Worm (Caenorhabditis elegans): ENCODE results near the gene B0336.13.

Gene B0336.13

ce11 chrIII:5715467-5715866 is 21.6 kb downstream of the B0336.13 start (continued):
- no peak for TF ChIP-seq dmd-4 (tag; optimal IDR thresholded peaks at IDR 0.05)
- TF ChIP-seq nhr-11 (tag; optimal IDR thresholded peaks at IDR 0.05) = no peak
- TF ChIP-seq ama-1 (optimal IDR thresholded peaks at IDR 0.05) = no peak
- no peak for TF ChIP-seq unc-39 (tag; optimal IDR thresholded peaks at IDR 0.05)
- no peak for TF ChIP-seq sma-9 (GFP tag; optimal IDR thresholded peaks at IDR 0.05)
- TF ChIP-seq sma-9 (tag; optimal IDR thresholded peaks at IDR 0.05) = no peak
- peak; percentile 26 for TF ChIP-seq egl-27 (tag; optimal IDR thresholded peaks at IDR 0.05)
- TF ChIP-seq lsy-2 (tag; optimal IDR thresholded peaks at IDR 0.05) = peak in 1 of 2 experiments; percentile 64
- no peak for TF ChIP-seq zag-1 (tag; optimal IDR thresholded peaks at IDR 0.05)
- TF ChIP-seq C34F6.9 (tag; optimal IDR thresholded peaks at IDR 0.05) = peak; percentile 87
- TF ChIP-seq sma-3 (GFP tag; optimal IDR thresholded peaks at IDR 0.05) = peak; percentile 34
- TF ChIP-seq nhr-129 (tag; optimal IDR thresholded peaks at IDR 0.05) = peak; percentile 88
- TF ChIP-seq ZK546.5 (tag; optimal IDR thresholded peaks at IDR 0.05) = no peak

ce11 chrIII:5717173-5717748 is 23.4 kb downstream of the B0336.13 start:
- peak; percentile 28 for TF ChIP-seq ama-1 (optimal IDR thresholded peaks at IDR 0.05)
- TF ChIP-seq unc-55 (GFP tag; optimal IDR thresholded peaks at IDR 0.05) = no peak

- TF ChIP-seq alr-1 (tag; optimal IDR thresholded peaks at IDR 0.05) (no peak), nhr-12 (tag; optimal IDR thresholded peaks at IDR 0.05) (no peak), crh-2 (tag; optimal IDR thresholded peaks at IDR 0.05) (no peak), ceh-16 (tag; optimal IDR thresholded peaks at IDR 0.05) (peak; percentile 4)
Observed at ce11 chrIII:5718385-5718784, 24.5 kb downstream of the B0336.13 start.

DNA sequence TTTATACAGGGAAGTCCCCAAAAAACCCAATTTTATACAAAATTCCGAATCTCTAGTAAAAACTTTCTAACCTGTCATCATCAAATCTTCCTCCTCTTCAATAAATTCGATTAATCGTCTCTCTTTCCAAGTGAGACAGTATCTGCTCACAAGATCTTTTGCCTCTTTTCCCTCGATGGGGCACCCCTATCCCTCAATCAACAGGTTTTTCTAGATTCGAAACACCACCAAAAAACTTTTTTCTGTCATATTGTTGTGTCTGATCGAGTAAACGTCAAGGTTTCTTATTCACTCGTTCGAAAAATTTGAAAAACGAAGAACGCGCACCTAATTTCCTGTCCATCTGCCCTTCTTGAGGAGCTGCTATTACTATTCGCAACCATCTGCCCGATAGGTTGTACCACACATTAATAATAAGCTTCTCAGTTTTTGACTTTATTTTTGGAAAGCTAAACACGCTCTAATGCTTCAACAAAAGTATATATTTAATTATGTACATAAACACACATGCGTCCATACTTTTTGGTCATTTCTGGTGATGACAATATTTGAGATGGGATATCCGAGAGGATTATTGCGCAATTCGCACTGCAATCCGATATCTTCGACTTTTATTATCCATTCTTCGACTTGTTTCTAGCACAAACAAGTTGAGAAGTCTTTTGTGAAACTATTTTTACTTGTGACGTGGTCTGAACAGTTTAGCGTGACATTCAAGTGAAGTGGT is 25.4 kb downstream of the B0336.13 start:
- TF ChIP-seq ceh-16 (tag; optimal IDR thresholded peaks at IDR 0.05) (peak; percentile 80), crh-2 (tag; optimal IDR thresholded peaks at IDR 0.05) (no peak)

DNA sequence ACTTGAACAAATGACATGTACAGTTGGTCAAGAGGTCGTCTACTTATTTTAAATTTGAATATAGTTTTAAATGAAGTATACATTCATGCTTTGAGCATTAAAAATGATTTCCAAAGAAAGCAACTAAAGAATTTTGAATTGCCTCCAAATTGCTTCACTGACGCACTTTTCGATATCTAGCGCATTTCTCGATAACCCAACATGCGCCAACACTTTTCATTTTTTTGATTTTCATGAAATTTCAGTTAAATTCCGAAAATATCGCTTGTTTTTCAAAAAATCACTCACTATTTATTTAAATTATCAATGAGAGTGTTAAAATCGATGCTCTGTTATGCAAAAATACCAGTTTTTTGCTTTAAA is 26.0 kb downstream of the B0336.13 start:
- TF ChIP-seq lsy-2 (tag; optimal IDR thresholded peaks at IDR 0.05) (peak; percentile 8 to 18), ztf-1 (GFP tag; conservative IDR thresholded peaks at IDR 0.05) (no peak), gmeb-1 (tag; optimal IDR thresholded peaks at IDR 0.05) (peak; percentile 35), mdl-1 (tag; optimal IDR thresholded peaks at IDR 0.05) (no peak), nhr-25 (tag; optimal IDR thresholded peaks at IDR 0.05) (no peak)

ce11 chrIII:5720266-5721019 is 26.6 kb downstream of the B0336.13 start:
- TF ChIP-seq ZK546.5 (tag; optimal IDR thresholded peaks at IDR 0.05) (no peak), lsy-2 (tag; optimal IDR thresholded peaks at IDR 0.05) (no peak), sma-9 (GFP tag; optimal IDR thresholded peaks at IDR 0.05) (peak; percentile 2), sma-9 (tag; optimal IDR thresholded peaks at IDR 0.05) (no peak), unc-39 (tag; optimal IDR thresholded peaks at IDR 0.05) (no peak), mbf-1 (tag; optimal IDR thresholded peaks at IDR 0.05) (no peak)

- TF ChIP-seq nhr-25 (tag; optimal IDR thresholded peaks at IDR 0.05) (no peak), sma-9 (GFP tag; optimal IDR thresholded peaks at IDR 0.05) (no peak), sma-9 (tag; optimal IDR thresholded peaks at IDR 0.05) (no peak), lin-39 (tag; optimal IDR thresholded peaks at IDR 0.05) (no peak), lin-13 (GFP tag; optimal IDR thresholded peaks at IDR 0.05) (no peak), nhr-12 (tag; optimal IDR thresholded peaks at IDR 0.05) (no peak), F13H6.1 (tag; optimal IDR thresholded peaks at IDR 0.05) (no peak), nhr-10 (tag; optimal IDR thresholded peaks at IDR 0.05) (no peak)
Observed at ce11 chrIII:5721488-5721887, 27.7 kb downstream of the B0336.13 start.

Data from whole organism, L2 larva.